Worm (Caenorhabditis elegans) whole organism, L4/young adult: ENCODE data around the gene K01D12.9.

ENCODE experiments used
- W03F9.2 ChIP-seq: fragments of 150-350 bp; optimal IDR thresholded peaks from 2 replicates; lab custom pipeline; 2014; ENCODE audit warnings: missing biosample characterization, missing genetic modification characterization
- dao-5 ChIP-seq: sonication (generic microtip); optimal IDR thresholded peaks from 2 replicates; lab custom pipeline; 2016; ENCODE audit warnings: missing genotype, missing genetic modification characterization, moderate library complexity, missing compliant biosample characterization
- him-1 ChIP-seq: sonication (generic microtip); optimal IDR thresholded peaks from 2 replicates; lab custom pipeline; 2016; ENCODE audit warnings: missing genotype, missing genetic modification reagents, missing genetic modification characterization, missing compliant biosample characterization

DNA sequence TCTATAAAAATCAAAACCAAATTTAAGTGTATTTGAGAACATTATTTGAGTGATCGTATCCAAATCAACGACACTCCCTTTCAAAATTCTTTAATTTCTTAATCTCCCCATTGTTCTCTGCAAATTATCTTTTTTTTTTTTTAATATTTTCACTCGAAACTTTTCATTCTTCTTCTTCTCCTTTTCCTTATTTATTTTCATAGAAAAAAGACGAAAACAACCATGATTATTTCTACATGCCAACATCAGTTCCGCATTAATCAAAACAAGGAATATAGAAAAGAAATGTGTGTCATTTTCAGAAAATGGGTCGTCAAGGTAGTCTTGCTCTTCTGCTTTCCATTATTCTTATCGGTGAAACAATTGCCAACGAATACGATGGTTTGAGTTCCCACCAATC, 6.9 kb downstream of the K01D12.9 start, which contains the start of gene K01D12.5:
- TF ChIP-seq him-1 (no peak), W03F9.2 (tag; lab: Kevin White, UChicago) (no peak), dao-5 (tag; lab: Kevin White, UChicago) (no peak)
